Worm (Caenorhabditis elegans): ENCODE measurements around the gene nhr-32.

nhr-32 gene

ce11 chrX:13250163-13250562 lies 1.6 kb upstream of the nhr-32 start:
- TF ChIP-seq sma-9 (GFP tag; optimal IDR thresholded peaks at IDR 0.05) (peak; percentile 85), sma-9 (tag; optimal IDR thresholded peaks at IDR 0.05) (no peak), F13H6.1 (tag; optimal IDR thresholded peaks at IDR 0.05) (peak; percentile 76), nhr-21 (tag; optimal IDR thresholded peaks at IDR 0.05) (peak; percentile 6), dmd-4 (tag; optimal IDR thresholded peaks at IDR 0.05) (no peak), mab-5 (tag; optimal IDR thresholded peaks at IDR 0.05) (no peak), alr-1 (tag; optimal IDR thresholded peaks at IDR 0.05) (no peak), crh-2 (tag; optimal IDR thresholded peaks at IDR 0.05) (peak; percentile 71), sem-4 (tag; optimal IDR thresholded peaks at IDR 0.05) (peak; percentile 14), nhr-12 (tag; optimal IDR thresholded peaks at IDR 0.05) (no peak), blmp-1 (tag; optimal IDR thresholded peaks at IDR 0.05; ENCODE audit: insufficient read depth) (peak; percentile 70), nhr-25 (tag; optimal IDR thresholded peaks at IDR 0.05) (peak; percentile 79), ztf-4 (tag; optimal IDR thresholded peaks at IDR 0.05) (no peak), ztf-11 (tag; optimal IDR thresholded peaks at IDR 0.05) (no peak), aly-2 (tag; optimal IDR thresholded peaks at IDR 0.05) (no peak), gmeb-1 (tag; optimal IDR thresholded peaks at IDR 0.05) (peak; percentile 61), fos-1 (tag; optimal IDR thresholded peaks at IDR 0.05) (peak; percentile 54), mdl-1 (tag; optimal IDR thresholded peaks at IDR 0.05) (peak; percentile 40 to 69), ZK546.5 (tag; optimal IDR thresholded peaks at IDR 0.05) (no peak), snpc-4 (tag; optimal IDR thresholded peaks at IDR 0.05) (no peak), egl-27 (tag; optimal IDR thresholded peaks at IDR 0.05) (no peak), R02D3.7 (tag; optimal IDR thresholded peaks at IDR 0.05) (no peak), nhr-129 (tag; optimal IDR thresholded peaks at IDR 0.05) (peak; percentile 66), Y55F3AM.14 (GFP tag; optimal IDR thresholded peaks at IDR 0.05) (peak; percentile 36), unc-62 (GFP tag; optimal IDR thresholded peaks at IDR 0.05) (no peak), nhr-237 (tag; optimal IDR thresholded peaks at IDR 0.05) (no peak), nhr-11 (tag; optimal IDR thresholded peaks at IDR 0.05) (no peak), elt-1 (tag; optimal IDR thresholded peaks at IDR 0.05) (no peak), lin-11 (tag; optimal IDR thresholded peaks at IDR 0.05) (no peak), lsy-2 (tag; optimal IDR thresholded peaks at IDR 0.05) (no peak), sma-3 (GFP tag; optimal IDR thresholded peaks at IDR 0.05) (peak; percentile 70), skn-1 (tag; optimal IDR thresholded peaks at IDR 0.05) (no peak), nhr-23 (tag; optimal IDR thresholded peaks at IDR 0.05) (no peak), nhr-77 (tag; optimal IDR thresholded peaks at IDR 0.05) (no peak)

ce11 chrX:13251354-13251843 lies 365 bp upstream of the nhr-32 start:
- TF ChIP-seq nhr-10 (tag; optimal IDR thresholded peaks at IDR 0.05) = no peak
- TF ChIP-seq elt-1 (tag; optimal IDR thresholded peaks at IDR 0.05) = peak; percentile 92
- TF ChIP-seq ztf-1 (GFP tag; conservative IDR thresholded peaks at IDR 0.05) = no peak
- TF ChIP-seq blmp-1 (tag; optimal IDR thresholded peaks at IDR 0.05; ENCODE audit: insufficient read depth) = peak; percentile 62
- no peak for TF ChIP-seq ceh-82 (tag; optimal IDR thresholded peaks at IDR 0.05)
- no peak for TF ChIP-seq ZK546.5 (tag; optimal IDR thresholded peaks at IDR 0.05)
- peak; percentile 67 for TF ChIP-seq nhr-6 (tag; optimal IDR thresholded peaks at IDR 0.05)
- TF ChIP-seq Y55F3AM.14 (GFP tag; optimal IDR thresholded peaks at IDR 0.05) = peak; percentile 1
- TF ChIP-seq mbf-1 (tag; optimal IDR thresholded peaks at IDR 0.05) = no peak
- TF ChIP-seq F13H6.1 (tag; optimal IDR thresholded peaks at IDR 0.05) = peak; percentile 78
- TF ChIP-seq gmeb-1 (tag; optimal IDR thresholded peaks at IDR 0.05) = peak; percentile 35
- no peak for TF ChIP-seq lin-39 (tag; optimal IDR thresholded peaks at IDR 0.05)
- peak; percentile 25 for TF ChIP-seq egl-27 (tag; optimal IDR thresholded peaks at IDR 0.05)
- TF ChIP-seq sma-9 (GFP tag; optimal IDR thresholded peaks at IDR 0.05) = peak; percentile 83
- no peak for TF ChIP-seq sma-9 (tag; optimal IDR thresholded peaks at IDR 0.05)
- TF ChIP-seq nhr-21 (tag; optimal IDR thresholded peaks at IDR 0.05) = peak; percentile 69
- no peak for TF ChIP-seq nhr-23 (tag; optimal IDR thresholded peaks at IDR 0.05)
- TF ChIP-seq peb-1 (tag; optimal IDR thresholded peaks at IDR 0.05) = no peak
- TF ChIP-seq sem-4 (tag; optimal IDR thresholded peaks at IDR 0.05) = peak; percentile 75
- no peak for TF ChIP-seq ama-1 (optimal IDR thresholded peaks at IDR 0.05)
- TF ChIP-seq R02D3.7 (tag; optimal IDR thresholded peaks at IDR 0.05) = no peak
- TF ChIP-seq unc-39 (tag; optimal IDR thresholded peaks at IDR 0.05) = no peak
- TF ChIP-seq ceh-16 (tag; optimal IDR thresholded peaks at IDR 0.05) = peak; percentile 14
- peak; percentile 37 for TF ChIP-seq unc-55 (GFP tag; optimal IDR thresholded peaks at IDR 0.05)
- peak; percentile 94 for TF ChIP-seq nhr-129 (tag; optimal IDR thresholded peaks at IDR 0.05)
- no peak for TF ChIP-seq ztf-11 (tag; optimal IDR thresholded peaks at IDR 0.05)
- peak; percentile 67 for TF ChIP-seq C34F6.9 (tag; optimal IDR thresholded peaks at IDR 0.05)
- TF ChIP-seq mab-5 (tag; optimal IDR thresholded peaks at IDR 0.05) = peak; percentile 1
- TF ChIP-seq skn-1 (tag; optimal IDR thresholded peaks at IDR 0.05) = no peak
- no peak for TF ChIP-seq nhr-11 (tag; optimal IDR thresholded peaks at IDR 0.05)
- peak; percentile 96 for TF ChIP-seq mdl-1 (tag; optimal IDR thresholded peaks at IDR 0.05)
- TF ChIP-seq lin-11 (tag; optimal IDR thresholded peaks at IDR 0.05) = peak; percentile 63
- no peak for TF ChIP-seq elt-3 (tag; optimal IDR thresholded peaks at IDR 0.05)
- TF ChIP-seq snpc-4 (tag; optimal IDR thresholded peaks at IDR 0.05) = no peak
- TF ChIP-seq sma-3 (GFP tag; optimal IDR thresholded peaks at IDR 0.05) = peak; percentile 63
- TF ChIP-seq lsy-2 (tag; optimal IDR thresholded peaks at IDR 0.05) = peak; percentile 1 to 71
- no peak for TF ChIP-seq alr-1 (tag; optimal IDR thresholded peaks at IDR 0.05)
- TF ChIP-seq fos-1 (tag; optimal IDR thresholded peaks at IDR 0.05) = peak; percentile 64
- TF ChIP-seq unc-62 (GFP tag; optimal IDR thresholded peaks at IDR 0.05) = no peak
- TF ChIP-seq nhr-77 (tag; optimal IDR thresholded peaks at IDR 0.05) = no peak
- no peak for TF ChIP-seq aly-2 (tag; optimal IDR thresholded peaks at IDR 0.05)
- peak; percentile 44 for TF ChIP-seq zag-1 (tag; optimal IDR thresholded peaks at IDR 0.05)
- TF ChIP-seq nhr-237 (tag; optimal IDR thresholded peaks at IDR 0.05) = no peak
- peak; percentile 74 for TF ChIP-seq crh-2 (tag; optimal IDR thresholded peaks at IDR 0.05)
